Fruit fly (Drosophila melanogaster) whole organism, embryonic: ENCODE data around the gene lectin-33A.

Source experiments
- Abd-B ChIP-seq: fragments of 200-800 bp; sonication (Bioruptor generic); optimal IDR thresholded peaks from 2 replicates; lab custom pipeline; 2018; ENCODE audit warnings: missing biosample characterization, mild to moderate bottlenecking, missing genetic modification characterization, moderate library complexity
- Antp ChIP-seq: fragments of 200-800 bp; sonication (Bioruptor generic); optimal IDR thresholded peaks from 3 replicates; lab custom pipeline; 2016; ENCODE audit warnings: missing biosample characterization, missing genetic modification characterization
- BtbVII ChIP-seq: fragments of 200-800 bp; sonication (Bioruptor generic); optimal IDR thresholded peaks from 3 replicates; lab custom pipeline; 2017; ENCODE audit warnings: missing biosample characterization, mild to moderate bottlenecking, missing genetic modification characterization
- CG10979 ChIP-seq: fragments of 200-800 bp; sonication (Bioruptor generic); optimal IDR thresholded peaks from 2 replicates; lab custom pipeline; 2018; ENCODE audit warnings: missing biosample characterization, mild to moderate bottlenecking, missing genetic modification characterization, moderate library complexity
- CG11723 ChIP-seq: fragments of 200-800 bp; sonication (Bioruptor generic); optimal IDR thresholded peaks from 2 replicates; lab custom pipeline; 2017; ENCODE audit warnings: missing biosample characterization, mild to moderate bottlenecking, missing genetic modification characterization
- CG13123 ChIP-seq: fragments of 200-800 bp; sonication (Bioruptor generic); optimal IDR thresholded peaks from 2 replicates; lab custom pipeline; 2016; ENCODE audit warnings: missing biosample characterization, missing genetic modification characterization
- CG16863 ChIP-seq: fragments of 200-800 bp; sonication (Bioruptor generic); optimal IDR thresholded peaks from 3 replicates; lab custom pipeline; 2016; ENCODE audit warnings: missing biosample characterization, missing genetic modification characterization
- CG18011 ChIP-seq: fragments of 200-800 bp; sonication (Bioruptor generic); optimal IDR thresholded peaks from 2 replicates; lab custom pipeline; 2017; ENCODE audit warnings: missing biosample characterization, missing genetic modification characterization, mild to moderate bottlenecking, moderate library complexity, missing genotype
- CG1832 ChIP-seq: fragments of 200-800 bp; sonication (Bioruptor generic); optimal IDR thresholded peaks from 2 replicates; lab custom pipeline; 2017; ENCODE audit warnings: missing biosample characterization, mild to moderate bottlenecking, missing genetic modification characterization, inconsistent platforms
- CG32767 ChIP-seq: fragments of 200-800 bp; sonication (Bioruptor generic); IDR thresholded peaks from 2 replicates; pipeline ENCODE4 v1.3.6; 2022; ENCODE audit warnings: missing biosample characterization, missing genetic modification characterization
- CG3281 ChIP-seq: fragments of 200-800 bp; sonication (Bioruptor generic); optimal IDR thresholded peaks from 3 replicates; lab custom pipeline; 2017; ENCODE audit warnings: missing biosample characterization, mild to moderate bottlenecking, missing genetic modification characterization
- CG4328 ChIP-seq: fragments of 200-800 bp; sonication (Bioruptor generic); optimal IDR thresholded peaks from 3 replicates; lab custom pipeline; 2017; ENCODE audit warnings: missing biosample characterization, missing genetic modification reagents, missing genetic modification characterization
- CG4360 ChIP-seq: fragments of 200-800 bp; sonication (Bioruptor generic); IDR thresholded peaks from 2 replicates; pipeline ENCODE4 v1.3.6; 2022; ENCODE audit warnings: missing biosample characterization, missing genetic modification characterization
- CG4707 ChIP-seq: fragments of 200-800 bp; sonication (Bioruptor generic); optimal IDR thresholded peaks from 2 replicates; lab custom pipeline; 2018; ENCODE audit warnings: missing biosample characterization, mild to moderate bottlenecking, missing genetic modification characterization, moderate library complexity
- CG4730 ChIP-seq: fragments of 200-800 bp; sonication (Bioruptor generic); IDR thresholded peaks from 2 replicates; pipeline ENCODE4 v1.3.6; 2022; ENCODE audit warnings: missing biosample characterization, missing genetic modification characterization
- CG6175 ChIP-seq: fragments of 200-800 bp; sonication (Bioruptor generic); IDR thresholded peaks from 3 replicates; pipeline ENCODE4 v1.3.6; 2022; ENCODE audit warnings: missing biosample characterization, missing genetic modification characterization
- CG9797 ChIP-seq: fragments of 200-800 bp; sonication (Bioruptor generic); optimal IDR thresholded peaks from 3 replicates; lab custom pipeline; 2018; ENCODE audit warnings: missing biosample characterization, mild to moderate bottlenecking, missing genetic modification characterization
- E2f2 ChIP-seq: fragments of 200-800 bp; sonication (Bioruptor generic); IDR thresholded peaks from 2 replicates; pipeline ENCODE4 v1.3.6; 2022; ENCODE audit warnings: missing biosample characterization, missing genetic modification characterization
- Elba2 ChIP-seq: fragments of 200-800 bp; sonication (Bioruptor generic); optimal IDR thresholded peaks from 3 replicates; lab custom pipeline; 2016; ENCODE audit warnings: missing biosample characterization, missing genetic modification characterization
- Fer2 ChIP-seq: fragments of 200-800 bp; sonication (Bioruptor generic); optimal IDR thresholded peaks from 2 replicates; lab custom pipeline; 2018; ENCODE audit warnings: missing biosample characterization, mild to moderate bottlenecking, missing genetic modification characterization, moderate library complexity
- Meics ChIP-seq: fragments of 200-800 bp; sonication (Bioruptor generic); optimal IDR thresholded peaks from 2 replicates; lab custom pipeline; 2017; ENCODE audit warnings: missing biosample characterization, mild to moderate bottlenecking, missing genetic modification characterization
- Nf-YB ChIP-seq: fragments of 200-800 bp; sonication (Bioruptor generic); optimal IDR thresholded peaks from 3 replicates; lab custom pipeline; 2019; ENCODE audit warnings: missing biosample characterization, mild to moderate bottlenecking, missing genetic modification characterization, moderate library complexity
- NfI ChIP-seq: fragments of 200-800 bp; sonication (Bioruptor generic); optimal IDR thresholded peaks from 3 replicates; lab custom pipeline; 2018; ENCODE audit warnings: missing biosample characterization, mild to moderate bottlenecking, missing genetic modification characterization, moderate library complexity
- Oaz ChIP-seq: fragments of 200-800 bp; sonication (Bioruptor generic); IDR thresholded peaks from 2 replicates; pipeline ENCODE4 v1.3.6; 2022; ENCODE audit warnings: missing biosample characterization, missing genetic modification characterization
- Spps ChIP-seq: fragments of 200-800 bp; sonication (Bioruptor generic); optimal IDR thresholded peaks from 2 replicates; lab custom pipeline; 2018; ENCODE audit warnings: missing biosample characterization, mild to moderate bottlenecking, missing genetic modification characterization
- ap ChIP-seq: fragments of 200-800 bp; sonication (Bioruptor generic); IDR thresholded peaks from 2 replicates; pipeline ENCODE4 v1.3.6; 2022; ENCODE audit warnings: missing biosample characterization, missing genetic modification characterization
- danr ChIP-seq: fragments of 200-800 bp; sonication (Bioruptor generic); IDR thresholded peaks from 2 replicates; pipeline ENCODE4 v1.3.6; 2022; ENCODE audit warnings: missing biosample characterization, missing genetic modification characterization
- dm ChIP-seq: fragments of 200-800 bp; sonication (Bioruptor generic); optimal IDR thresholded peaks from 3 replicates; lab custom pipeline; 2016; ENCODE audit warnings: missing biosample characterization, missing genetic modification characterization
- eve ChIP-seq, 2 experiments: fragments of >200 bp; optimal IDR thresholded peaks; 2 replicates each; lab custom pipeline; 2017; ENCODE audit warnings: missing biosample characterization in 2 of 2, missing genetic modification characterization in 2 of 2
- fd102C ChIP-seq: fragments of 200-800 bp; sonication (Bioruptor generic); optimal IDR thresholded peaks from 2 replicates; lab custom pipeline; 2018; ENCODE audit warnings: missing biosample characterization, mild to moderate bottlenecking, missing genetic modification characterization, moderate library complexity
- hb ChIP-seq: fragments of 200-800 bp; sonication (Bioruptor generic); IDR thresholded peaks from 3 replicates; pipeline ENCODE4 v1.3.6; 2022; ENCODE audit warnings: missing biosample characterization, missing genetic modification characterization; ENCODE audit not compliant: partially characterized antibody
- nerfin-2 ChIP-seq: fragments of 200-800 bp; sonication (Bioruptor generic); IDR thresholded peaks from 2 replicates; pipeline ENCODE4 v1.3.6; 2022; ENCODE audit warnings: missing biosample characterization, missing genetic modification characterization; ENCODE audit not compliant: partially characterized antibody
- pb ChIP-seq: fragments of 200-800 bp; sonication (Bioruptor generic); optimal IDR thresholded peaks from 3 replicates; lab custom pipeline; 2016; ENCODE audit warnings: missing biosample characterization, missing genetic modification characterization
- sens ChIP-seq: fragments of 200-800 bp; sonication (Bioruptor generic); peaks from one replicate; lab custom pipeline; 2016; ENCODE audit warnings: missing biosample characterization, missing genetic modification characterization
- tio ChIP-seq: fragments of 200-800 bp; sonication (Bioruptor generic); optimal IDR thresholded peaks from 2 replicates; lab custom pipeline; 2017; ENCODE audit warnings: missing biosample characterization, missing genetic modification characterization, inconsistent platforms
- tll ChIP-seq, 2 experiments: fragments of 200-800 bp in 1 of 2; fragments of >200 bp in 1 of 2; sonication (Bioruptor generic) in 1 of 2; optimal IDR thresholded peaks; 2 replicates each; lab custom pipeline; 2017 to 2019; ENCODE audit warnings: missing biosample characterization in 2 of 2, missing genetic modification characterization in 2 of 2, mild to moderate bottlenecking in 1 of 2, moderate library complexity in 1 of 2
- tup ChIP-seq: fragments of 200-800 bp; sonication (Bioruptor generic); optimal IDR thresholded peaks from 2 replicates; lab custom pipeline; 2016; ENCODE audit warnings: missing biosample characterization, mild to moderate bottlenecking, missing genetic modification characterization, moderate library complexity
- unc-4 ChIP-seq: fragments of 200-800 bp; sonication (Bioruptor generic); IDR thresholded peaks from 2 replicates; pipeline ENCODE4 v1.3.6; 2022; ENCODE audit warnings: missing biosample characterization, missing genetic modification characterization; ENCODE audit not compliant: partially characterized antibody
- zf30C ChIP-seq: fragments of 200-800 bp; sonication (Bioruptor generic); optimal IDR thresholded peaks from 3 replicates; lab custom pipeline; 2018; ENCODE audit warnings: missing biosample characterization, mild to moderate bottlenecking, missing genetic modification characterization
- zfh1 ChIP-seq: fragments of 200-800 bp; sonication (Bioruptor generic); IDR thresholded peaks from 3 replicates; pipeline ENCODE4 v1.3.6; 2022; ENCODE audit warnings: missing biosample characterization, missing genetic modification characterization

The lectin-33A gene

DNA sequence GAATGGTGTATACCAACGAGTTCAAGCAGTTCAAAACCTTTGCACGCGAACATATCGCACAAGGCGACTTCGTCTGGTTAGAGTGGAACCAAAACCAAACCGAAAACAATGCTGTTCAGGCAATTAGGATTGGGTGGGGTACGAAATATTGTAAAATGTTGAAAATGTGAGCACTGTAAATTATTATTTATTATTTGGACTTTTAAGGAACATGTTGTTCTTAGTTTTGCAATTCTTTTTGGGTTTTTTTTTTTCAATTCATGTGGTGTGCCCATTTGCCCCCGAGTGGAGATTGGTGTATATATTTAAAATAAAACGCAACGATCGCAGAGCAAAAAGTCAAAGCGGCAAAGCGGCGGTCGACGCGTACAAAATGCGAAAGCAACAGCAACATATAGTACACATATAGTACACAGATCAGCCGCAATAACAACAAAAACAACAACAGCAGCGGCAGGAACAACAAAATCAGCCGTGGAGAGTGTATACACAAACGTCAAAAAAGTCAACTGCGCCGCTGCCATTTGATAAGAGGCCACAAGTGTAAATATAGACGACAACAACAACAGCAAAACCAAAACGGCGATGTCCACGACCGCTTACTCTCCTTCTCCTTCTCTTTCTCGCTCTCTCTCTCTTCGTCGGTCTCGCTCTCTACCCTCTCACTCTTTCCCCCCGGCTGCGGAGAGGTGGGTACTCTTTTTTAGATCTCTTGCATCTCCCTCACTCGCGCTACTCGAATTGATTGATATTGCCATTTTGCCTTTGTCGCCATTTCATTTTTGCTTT, 43.0 kb downstream of the lectin-33A start (continued):
- peak; percentile 92 for TF ChIP-seq CG4360 (GFP tag; lab: Robert Waterston, UW)
- TF ChIP-seq Elba2 (GFP tag; lab: Kevin White, UChicago) = no peak
- no peak for TF ChIP-seq pb (GFP tag; lab: Kevin White, UChicago)
- peak; percentile 45 for TF ChIP-seq CG4328 (GFP tag; lab: Kevin White, UChicago)
- no peak for TF ChIP-seq tup
- no peak for TF ChIP-seq Abd-B
- TF ChIP-seq CG16863 (GFP tag; lab: Kevin White, UChicago) = no peak
- TF ChIP-seq tio (GFP tag; lab: Kevin White, UChicago) = peak; percentile 45
- TF ChIP-seq sens (GFP tag; lab: Kevin White, UChicago) = peak; percentile 82
- TF ChIP-seq ap (GFP tag; lab: Robert Waterston, UW) = no peak
- peak; percentile 32 for TF ChIP-seq CG4707 (GFP tag; lab: Kevin White, UChicago)
- TF ChIP-seq Fer2 (tag; lab: Kevin White, UChicago) = peak; percentile 0
- TF ChIP-seq nerfin-2 (GFP tag; lab: Robert Waterston, UW) = no peak
- TF ChIP-seq zf30C = no peak
- no peak for TF ChIP-seq hb (GFP tag; lab: Robert Waterston, UW)
- no peak for TF ChIP-seq CG9797
- TF ChIP-seq CG32767 (GFP tag; lab: Robert Waterston, UW) = no peak
- TF ChIP-seq NfI = no peak
- no peak for TF ChIP-seq CG18011 (GFP tag; lab: Kevin White, UChicago)
- no peak for TF ChIP-seq Spps
- peak; percentile 28 for TF ChIP-seq Meics (GFP tag; lab: Kevin White, UChicago)
- no peak for TF ChIP-seq CG4730 (GFP tag; lab: Robert Waterston, UW)
- no peak for TF ChIP-seq dm (GFP tag; lab: Kevin White, UChicago)
- TF ChIP-seq CG1832 (GFP tag; lab: Kevin White, UChicago) = peak; percentile 77
- peak; percentile 17 for TF ChIP-seq CG13123 (GFP tag; lab: Kevin White, UChicago)
- TF ChIP-seq Oaz (GFP tag; lab: Robert Waterston, UW) = no peak
- TF ChIP-seq Nf-YB (GFP tag; lab: Kevin White, UChicago) = peak; percentile 28
- TF ChIP-seq BtbVII (GFP tag; lab: Kevin White, UChicago) = peak; percentile 59
- TF ChIP-seq CG6175 (GFP tag; lab: Robert Waterston, UW) = no peak
- peak; percentile 25 for TF ChIP-seq CG11723 (GFP tag; lab: Kevin White, UChicago)
- TF ChIP-seq unc-4 = no peak
- TF ChIP-seq danr (GFP tag; lab: Robert Waterston, UW) = no peak
- peak; percentile 18; the same call in 1 of the 2 replicates for TF ChIP-seq E2f2 (GFP tag; lab: Robert Waterston, UW)
- no peak for TF ChIP-seq fd102C
- no peak for TF ChIP-seq CG10979 (tag; lab: Kevin White, UChicago)
- peak in 1 of 2 experiments; percentile 34 for TF ChIP-seq eve (GFP tag; optimal IDR thresholded peaks at IDR 0.05; lab: Kevin White, UChicago)
- TF ChIP-seq CG3281 (GFP tag; lab: Kevin White, UChicago) = peak; percentile 30
- no peak for TF ChIP-seq tll (GFP tag; optimal IDR thresholded peaks at IDR 0.05; lab: Kevin White, UChicago)
- TF ChIP-seq zfh1 (GFP tag; lab: Robert Waterston, UW) = no peak; the same call in 2 of the 3 replicates
- no peak for TF ChIP-seq Antp (GFP tag; lab: Kevin White, UChicago)
